Fruit fly (Drosophila melanogaster): ENCODE data around the gene CG4074.

dm6 chr3L:20817927-20818326 lies 48.6 kb upstream of the CG4074 start, which contains the start of gene Mst77F:
- TF ChIP-seq CG8478 (optimal IDR thresholded peaks at IDR 0.05) (no peak), CTCF (optimal IDR thresholded peaks at IDR 0.05) (no peak)

All from S2 (cell line).